Fruit fly (Drosophila melanogaster) whole organism, wandering third instar larva: ENCODE measurements around the gene CG14990.

ENCODE experiments used
- Abd-B ChIP-seq: fragments of >200 bp; optimal IDR thresholded peaks from 2 replicates; lab custom pipeline; 2017; ENCODE audit warnings: missing biosample characterization, missing genetic modification characterization
- CG32264 ChIP-seq: fragments of 200-800 bp; sonication (Bioruptor generic); optimal IDR thresholded peaks from 2 replicates; lab custom pipeline; 2016; ENCODE audit warnings: missing biosample characterization, missing genetic modification characterization
- CG9705 ChIP-seq: fragments of 200-800 bp; sonication (Bioruptor generic); optimal IDR thresholded peaks from 2 replicates; lab custom pipeline; 2018; ENCODE audit warnings: missing biosample characterization, mild to moderate bottlenecking, missing genetic modification characterization
- CrebA ChIP-seq: fragments of 200-800 bp; sonication (Bioruptor generic); optimal IDR thresholded peaks from 2 replicates; lab custom pipeline; 2016; ENCODE audit warnings: missing biosample characterization, mild to moderate bottlenecking, missing genetic modification characterization, borderline replicate concordance
- HLH106 ChIP-seq: fragments of 200-800 bp; optimal IDR thresholded peaks from 3 replicates; lab custom pipeline; 2019; ENCODE audit warnings: missing biosample characterization, mild to moderate bottlenecking, missing genetic modification characterization, moderate library complexity
- Hnf4 ChIP-seq: fragments of 200-800 bp; sonication (Bioruptor generic); optimal IDR thresholded peaks from 2 replicates; lab custom pipeline; 2016; ENCODE audit warnings: missing biosample characterization, mild to moderate bottlenecking, missing genetic modification characterization
- Hr78 ChIP-seq: fragments of >200 bp; optimal IDR thresholded peaks from 2 replicates; lab custom pipeline; 2017; ENCODE audit warnings: missing biosample characterization, missing genetic modification characterization
- Hr83 ChIP-seq: fragments of 200-300 bp; sonication (Bioruptor generic); optimal IDR thresholded peaks from 2 replicates; lab custom pipeline; 2016; ENCODE audit warnings: missing biosample characterization, mild to moderate bottlenecking, missing genetic modification characterization, moderate library complexity; ENCODE audit not compliant: poor library complexity, severe bottlenecking
- Jra ChIP-seq: sonication (Bioruptor generic); optimal IDR thresholded peaks from 2 replicates; lab custom pipeline; 2016; ENCODE audit warnings: missing biosample characterization, missing genetic modification characterization
- Mio ChIP-seq: sonication (Bioruptor generic); optimal IDR thresholded peaks from 2 replicates; lab custom pipeline; 2016; ENCODE audit warnings: missing biosample characterization, missing genetic modification characterization
- Myc ChIP-seq: fragments of >200 bp; optimal IDR thresholded peaks from 2 replicates; lab custom pipeline; 2017
- N ChIP-seq: fragments of >200 bp; optimal IDR thresholded peaks from 2 replicates; lab custom pipeline; 2018; ENCODE audit warnings: missing biosample characterization, missing external identifiers, missing genetic modification characterization
- OdsH ChIP-seq: fragments of 200-800 bp; sonication (Bioruptor generic); optimal IDR thresholded peaks from 2 replicates; lab custom pipeline; 2016; ENCODE audit warnings: missing biosample characterization, mild to moderate bottlenecking, missing genetic modification characterization
- Rel ChIP-seq, 2 experiments: fragments of 200-800 bp; sonication (Bioruptor generic) in 1 of 2; optimal IDR thresholded peaks; 2 replicates in 1 of 2; 3 replicates in 1 of 2; lab custom pipeline; 2016 to 2019; ENCODE audit warnings: mild to moderate bottlenecking in 2 of 2, missing biosample characterization in 2 of 2, missing genetic modification characterization in 2 of 2, moderate library complexity in 1 of 2
- Sp1 ChIP-seq: fragments of 200-800 bp; sonication (Bioruptor generic); optimal IDR thresholded peaks from 3 replicates; lab custom pipeline; 2019; ENCODE audit warnings: missing biosample characterization, mild to moderate bottlenecking, missing genetic modification characterization, moderate library complexity
- Vsx2 ChIP-seq: fragments of 200-300, 225-300 bp; sonication (Bioruptor generic); optimal IDR thresholded peaks from 2 replicates; lab custom pipeline; 2018; ENCODE audit warnings: missing biosample characterization, missing genetic modification characterization; ENCODE audit not compliant: partially characterized antibody
- br ChIP-seq: fragments of 200-800 bp; sonication (Bioruptor generic); optimal IDR thresholded peaks from 2 replicates; lab custom pipeline; 2016; ENCODE audit warnings: missing biosample characterization, missing genetic modification characterization
- brk ChIP-seq: fragments of 200-800 bp; sonication (Bioruptor generic); optimal IDR thresholded peaks from 2 replicates; lab custom pipeline; 2016; ENCODE audit warnings: missing biosample characterization, mild to moderate bottlenecking, missing genetic modification characterization
- dl ChIP-seq, 2 experiments: fragments of 175-275, 200-275 bp in 1 of 2; fragments of 200-275 bp in 1 of 2; sonication (Bioruptor generic); optimal IDR thresholded peaks; lab custom pipeline; 2018; ENCODE audit warnings: mild to moderate bottlenecking in 2 of 2, missing biosample characterization in 2 of 2, missing genetic modification characterization in 2 of 2, moderate library complexity in 2 of 2; ENCODE audit not compliant: partially characterized antibody in 2 of 2, insufficient read depth in 1 of 2
- dmrt93B ChIP-seq: fragments of 200-800 bp; sonication (Bioruptor generic); optimal IDR thresholded peaks from 2 replicates; lab custom pipeline; 2018; ENCODE audit warnings: missing biosample characterization, mild to moderate bottlenecking, missing genetic modification characterization
- dsf ChIP-seq: sonication (Bioruptor generic); optimal IDR thresholded peaks from 2 replicates; lab custom pipeline; 2016; ENCODE audit warnings: missing biosample characterization, missing genetic modification characterization, borderline replicate concordance
- ey ChIP-seq: fragments of 200-800 bp; sonication (Bioruptor generic); optimal IDR thresholded peaks from 2 replicates; lab custom pipeline; 2016; ENCODE audit warnings: missing biosample characterization, missing genetic modification characterization
- fru ChIP-seq: fragments of 200-800 bp; sonication (Bioruptor generic); optimal IDR thresholded peaks from 3 replicates; lab custom pipeline; 2016; ENCODE audit warnings: missing biosample characterization, mild to moderate bottlenecking, missing genetic modification characterization
- h ChIP-seq: fragments of 200-800 bp; sonication (Bioruptor generic); optimal IDR thresholded peaks from 3 replicates; lab custom pipeline; 2016; ENCODE audit warnings: missing biosample characterization, mild to moderate bottlenecking, missing genetic modification characterization
- lola ChIP-seq: fragments of >200 bp; optimal IDR thresholded peaks from 2 replicates; lab custom pipeline; 2017; ENCODE audit warnings: missing biosample characterization, missing genetic modification characterization
- pan ChIP-seq: fragments of >200 bp; optimal IDR thresholded peaks from 2 replicates; lab custom pipeline; 2017
- psq ChIP-seq: fragments of 200-800 bp; sonication (Bioruptor generic); optimal IDR thresholded peaks from 3 replicates; lab custom pipeline; 2017; ENCODE audit warnings: missing biosample characterization, mild to moderate bottlenecking, missing genetic modification characterization, moderate library complexity
- rgr ChIP-seq: fragments of 200-800 bp; sonication (Bioruptor generic); optimal IDR thresholded peaks from 3 replicates; lab custom pipeline; 2016; ENCODE audit warnings: missing biosample characterization, mild to moderate bottlenecking, missing genetic modification characterization
- sv ChIP-seq: fragments of 200-800 bp; sonication (Bioruptor generic); optimal IDR thresholded peaks from 3 replicates; lab custom pipeline; 2016; ENCODE audit warnings: missing biosample characterization, missing genetic modification characterization
- usp ChIP-seq: fragments of >200 bp; optimal IDR thresholded peaks from 2 replicates; lab custom pipeline; 2017; ENCODE audit warnings: missing biosample characterization, missing genetic modification characterization
- woc ChIP-seq: sonication (Bioruptor generic); optimal IDR thresholded peaks from 2 replicates; lab custom pipeline; 2016; ENCODE audit warnings: missing biosample characterization, mild to moderate bottlenecking, missing genetic modification characterization

CG14990 gene

DNA sequence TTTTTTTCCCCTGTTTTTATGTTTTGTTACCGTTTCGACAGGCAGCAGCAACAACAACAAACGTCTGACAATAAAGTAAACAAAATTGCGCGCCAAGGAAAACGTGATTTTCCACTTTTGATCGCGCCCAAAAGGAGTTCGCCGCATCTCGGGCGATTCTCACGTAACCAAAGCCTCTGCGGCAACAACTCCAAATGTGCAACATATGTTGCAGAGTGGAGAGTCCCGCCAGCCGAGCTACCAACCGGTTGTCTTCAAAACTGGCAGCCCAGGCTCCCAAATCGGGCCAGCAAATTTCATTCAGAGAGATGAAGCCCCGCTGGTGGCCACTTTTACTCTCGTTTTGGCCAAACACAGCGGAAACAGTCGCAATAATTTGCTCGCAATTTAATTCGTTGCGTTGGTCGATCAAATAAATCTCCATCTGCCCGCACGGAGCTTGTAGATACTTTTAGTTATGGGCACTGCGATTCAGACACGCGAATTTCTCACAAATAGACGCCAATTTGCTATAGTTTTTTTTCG, 37.5 kb upstream of the CG14990 start:
- TF ChIP-seq OdsH (no peak), Vsx2 (GFP tag; lab: Kevin White, UChicago) (peak; percentile 32)

DNA sequence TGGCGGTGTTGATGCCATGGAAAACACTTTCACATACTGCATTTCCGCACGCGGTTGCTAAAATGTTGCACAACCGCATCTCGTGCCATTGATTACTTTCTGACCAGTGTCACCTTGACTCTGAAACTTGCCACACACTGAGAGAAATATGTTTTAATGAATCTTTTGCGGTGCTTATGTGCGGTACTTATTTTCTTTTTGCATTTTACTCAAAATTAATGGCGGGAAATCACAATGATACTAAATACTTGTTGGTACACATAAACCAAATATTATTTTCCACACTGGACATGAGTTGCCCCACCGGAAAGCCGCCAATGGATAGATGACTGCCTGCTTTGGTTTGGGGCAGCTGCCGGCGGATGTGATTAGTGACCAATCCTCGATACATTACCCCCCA, 36.2 kb upstream of the CG14990 start:
- TF ChIP-seq br (GFP tag; lab: Kevin White, UChicago) (no peak), N (no peak), Myc (lab: Kevin White, UChicago) (no peak), woc (GFP tag; lab: Kevin White, UChicago) (no peak), CG32264 (no peak), Abd-B (GFP tag; lab: Kevin White, UChicago) (no peak), Hr78 (GFP tag; lab: Kevin White, UChicago) (no peak), psq (GFP tag; lab: Kevin White, UChicago) (no peak), pan (lab: Kevin White, UChicago) (no peak), rgr (GFP tag; lab: Kevin White, UChicago) (no peak)

DNA sequence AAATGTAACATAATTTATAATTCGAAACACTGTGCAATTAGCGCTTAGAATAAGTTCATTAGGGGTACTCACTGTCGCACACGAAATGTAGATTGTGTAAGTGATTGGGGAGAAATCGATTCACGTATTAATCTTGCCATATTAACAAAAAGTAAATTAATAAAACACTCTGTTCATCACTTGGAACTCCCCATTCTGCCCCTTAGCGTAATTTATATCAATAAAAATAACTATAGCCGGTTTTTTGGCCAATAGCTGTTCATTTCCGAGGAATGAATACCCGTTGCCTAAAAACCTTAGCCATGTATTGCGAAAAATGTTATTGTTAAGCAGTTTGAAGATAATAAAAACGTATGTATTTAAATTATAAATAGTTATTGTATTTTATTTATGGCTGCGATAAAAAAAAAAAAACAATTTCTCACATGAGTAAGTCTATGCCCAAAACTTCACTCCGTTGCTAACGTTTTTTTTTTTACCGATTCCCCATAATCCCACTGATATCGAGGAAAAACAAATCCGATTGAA, 33.6 kb upstream of the CG14990 start, which contains the start of gene Ugt305A1:
Gene Ugt305A1 (plus strand): TSS at position 478 of the 528 bp plus-strand sequence.
- TF ChIP-seq CrebA (GFP tag; lab: Kevin White, UChicago) (no peak), brk (GFP tag; lab: Kevin White, UChicago) (no peak), fru (GFP tag; lab: Kevin White, UChicago) (peak; percentile 14), Jra (GFP tag; lab: Kevin White, UChicago) (no peak), dmrt93B (GFP tag; lab: Kevin White, UChicago) (no peak), rgr (GFP tag; lab: Kevin White, UChicago) (peak; percentile 37), dl (GFP tag; optimal IDR thresholded peaks at IDR 0.05; lab: Kevin White, UChicago; ENCODE audit: insufficient read depth in 1 of 2, partially characterized antibody in 2 of 2) (no peak)

DNA sequence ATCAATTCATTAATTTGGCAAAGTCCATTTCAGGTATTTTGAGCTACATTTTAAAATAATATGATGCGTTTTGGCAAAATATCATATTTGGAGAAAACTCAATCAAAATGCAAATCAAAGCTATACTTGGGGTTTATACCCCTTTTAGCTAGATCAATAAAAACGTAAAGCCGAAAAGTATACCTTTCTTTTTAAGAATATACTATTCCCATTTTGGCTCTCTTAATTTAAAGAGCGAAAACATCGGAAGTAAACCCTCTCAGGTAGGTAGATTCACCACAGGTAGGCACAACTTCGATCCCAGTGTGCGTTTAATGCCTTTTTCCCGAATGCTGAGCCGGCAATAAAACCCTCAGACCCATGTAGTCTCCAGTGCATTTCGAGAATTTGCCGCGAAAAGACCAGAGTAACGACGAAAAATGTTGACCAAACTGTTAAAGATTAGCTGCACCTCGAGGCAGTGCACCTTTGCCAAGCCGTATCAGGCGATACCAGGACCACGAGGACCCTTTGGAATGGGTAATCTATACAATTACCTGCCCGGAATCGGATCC, 31.0 kb upstream of the CG14990 start, which contains the start of gene dib:
Gene dib (plus strand): TSS at position 372 of the 554 bp plus-strand sequence.
- no peak for TF ChIP-seq Jra (GFP tag; lab: Kevin White, UChicago)
- TF ChIP-seq HLH106 (tag; lab: Kevin White, UChicago) = no peak
- TF ChIP-seq Myc (lab: Kevin White, UChicago) = peak; percentile 35
- TF ChIP-seq Hr78 (GFP tag; lab: Kevin White, UChicago) = no peak
- TF ChIP-seq usp (GFP tag; lab: Kevin White, UChicago) = no peak

DNA sequence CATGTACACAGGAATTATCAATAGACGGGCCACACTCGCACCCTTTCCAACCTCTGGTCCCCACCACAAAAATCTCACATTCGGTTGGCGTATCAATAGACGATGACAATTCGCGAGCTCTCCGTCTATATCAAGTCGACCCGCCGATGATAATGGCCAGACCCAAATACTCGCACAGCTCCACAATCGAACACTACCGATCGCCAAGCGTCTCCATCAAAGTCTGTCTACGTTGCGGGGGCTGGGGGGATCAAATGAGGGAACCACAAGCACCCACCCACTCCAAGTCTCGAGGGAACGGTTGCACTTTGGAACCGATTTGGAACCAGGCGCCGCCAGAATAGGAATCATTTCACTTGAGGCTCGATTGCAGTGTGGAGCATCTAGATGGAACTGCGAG, 24.6 kb upstream of the CG14990 start:
- TF ChIP-seq h (GFP tag; lab: Kevin White, UChicago) (peak; percentile 20), Hnf4 (peak; percentile 83), Rel (GFP tag; optimal IDR thresholded peaks at IDR 0.05; lab: Kevin White, UChicago) (no peak), Rel (tag; optimal IDR thresholded peaks at IDR 0.05; lab: Kevin White, UChicago) (peak; percentile 81), sv (GFP tag; lab: Kevin White, UChicago) (no peak)

DNA sequence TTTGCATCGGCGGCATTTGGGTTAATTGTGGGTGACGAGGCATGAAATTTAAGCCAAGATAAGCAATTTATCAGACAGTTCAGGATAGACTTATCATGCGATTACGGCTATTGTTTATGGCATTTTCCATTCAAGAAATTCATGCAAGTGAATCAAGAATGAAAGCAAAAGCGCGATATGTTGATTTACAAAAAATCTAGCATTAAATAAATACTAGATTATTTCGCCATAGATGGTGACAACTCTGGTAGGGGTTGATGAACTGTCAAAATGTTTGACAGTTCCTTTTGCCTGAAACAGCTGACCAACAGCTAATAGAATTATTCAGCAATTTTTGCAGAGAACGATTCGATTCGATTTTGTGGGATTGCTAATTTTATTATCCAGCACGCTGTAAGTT, 23.9 kb upstream of the CG14990 start, which contains the start of gene CG32259:
Gene CG32259 (plus strand): TSS at position 301 of the 400 bp plus-strand sequence.
- TF ChIP-seq usp (GFP tag; lab: Kevin White, UChicago) = no peak
- no peak for TF ChIP-seq dsf (GFP tag; lab: Kevin White, UChicago)
- TF ChIP-seq Hnf4 = no peak
- no peak for TF ChIP-seq woc (GFP tag; lab: Kevin White, UChicago)
- no peak for TF ChIP-seq lola (GFP tag; lab: Kevin White, UChicago)
- TF ChIP-seq rgr (GFP tag; lab: Kevin White, UChicago) = no peak
- no peak for TF ChIP-seq psq (GFP tag; lab: Kevin White, UChicago)
- no peak for TF ChIP-seq CG9705 (GFP tag; lab: Kevin White, UChicago)
- no peak for TF ChIP-seq HLH106 (tag; lab: Kevin White, UChicago)
- TF ChIP-seq Sp1 = no peak
- no peak for TF ChIP-seq Hr83
- no peak for TF ChIP-seq OdsH
- no peak for TF ChIP-seq Rel (GFP tag; optimal IDR thresholded peaks at IDR 0.05; lab: Kevin White, UChicago)
- TF ChIP-seq Rel (tag; optimal IDR thresholded peaks at IDR 0.05; lab: Kevin White, UChicago) = no peak
- no peak for TF ChIP-seq Mio (GFP tag; lab: Kevin White, UChicago)
- TF ChIP-seq ey (GFP tag; lab: Kevin White, UChicago) = no peak
- TF ChIP-seq, all 38 proteins: peak for 0
